Fruit fly (Drosophila melanogaster): ENCODE results near the gene Eig71Eb.

Gene Eig71Eb

DNA sequence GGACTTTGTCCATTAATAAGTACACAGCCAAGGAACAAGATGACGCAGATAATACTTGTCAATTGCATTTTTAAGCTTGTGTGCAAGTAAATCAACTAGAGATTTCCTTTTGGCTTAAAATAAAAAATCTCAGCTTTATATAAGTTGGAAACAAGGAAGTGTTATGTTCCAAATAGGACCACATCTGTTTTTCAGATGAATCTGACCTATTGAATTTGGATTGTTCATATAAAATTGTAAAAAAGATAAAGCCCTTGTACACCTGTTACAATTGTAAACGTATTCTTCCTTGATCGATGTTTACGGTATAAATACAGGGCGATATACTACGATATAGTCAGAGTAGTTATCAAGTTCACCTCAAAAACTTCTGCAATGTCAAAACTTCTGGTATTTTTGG is 7.6 kb downstream of the Eig71Eb start, which contains the start of the genes Eig71Ef and Eig71Eg:
Gene Eig71Ef (minus strand): TSS at position 101 of the 400 bp plus-strand sequence.
Gene Eig71Eg (plus strand): TSS at position 339 of the 400 bp plus-strand sequence.
- no peak for TF ChIP-seq CG1792 (GFP tag; optimal IDR thresholded peaks at IDR 0.05)
- no peak for TF ChIP-seq Myb (GFP tag; optimal IDR thresholded peaks at IDR 0.05)
- TF ChIP-seq Oaz (GFP tag; IDR thresholded peaks at IDR 0.05), result no peak
- TF ChIP-seq scrt (GFP tag; optimal IDR thresholded peaks at IDR 0.05), result no peak

DNA sequence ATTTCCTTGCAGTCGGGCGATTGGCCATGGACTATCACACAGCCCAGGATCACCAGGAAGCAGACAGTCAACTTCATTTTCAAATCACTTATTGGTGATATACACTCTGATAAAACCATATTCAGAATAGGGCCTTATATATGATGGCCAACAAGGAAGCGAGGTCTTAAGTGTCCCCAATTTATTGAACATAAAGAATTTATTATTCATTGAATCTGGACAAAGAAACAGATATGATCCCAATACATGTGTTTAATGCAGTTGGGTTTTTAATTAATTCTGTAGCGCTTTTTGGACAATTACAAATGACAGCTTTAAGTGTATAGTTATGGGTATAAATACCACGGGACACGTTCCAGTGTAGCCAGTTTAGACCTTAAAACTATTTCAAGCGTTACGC is 9.6 kb downstream of the Eig71Eb start, which contains the start of the genes Eig71Eh and Eig71Ei:
Gene Eig71Eh (minus strand): TSS at position 101 of the 400 bp plus-strand sequence.
Gene Eig71Ei (plus strand): TSS at position 367 of the 400 bp plus-strand sequence.
- TF ChIP-seq CG10321 (GFP tag; IDR thresholded peaks at IDR 0.05), result no peak
- peak; percentile 48 for TF ChIP-seq sens (GFP tag)

DNA sequence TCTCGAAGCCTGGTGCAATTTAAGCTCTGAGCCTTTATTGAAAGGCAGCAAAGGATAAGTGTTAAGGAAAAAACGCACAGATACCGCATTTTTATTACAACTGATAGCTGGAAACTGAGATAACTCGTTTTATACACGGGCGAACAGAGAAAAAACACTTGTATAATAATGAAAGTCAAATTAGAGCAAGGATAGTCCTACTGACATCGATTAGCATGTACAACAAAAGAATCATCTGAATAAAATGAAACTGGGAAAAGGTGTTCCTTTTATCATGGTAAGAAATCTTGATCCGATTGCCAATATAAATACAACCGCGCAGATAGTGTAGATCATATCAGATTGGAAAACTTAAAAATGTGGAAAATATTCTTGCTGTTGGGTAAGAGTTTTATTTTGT is 11.2 kb downstream of the Eig71Eb start, which contains the start of the genes Eig71Ej and Eig71Ek:
Gene Eig71Ej (minus strand): TSS at position 101 of the 400 bp plus-strand sequence.
Gene Eig71Ek (plus strand): TSS at position 334 of the 400 bp plus-strand sequence.
- TF ChIP-seq Dref (GFP tag; IDR thresholded peaks at IDR 0.05), result no peak
- TF ChIP-seq B-H1 (GFP tag; IDR thresholded peaks at IDR 0.05), result no peak
- no peak for TF ChIP-seq CG4854 (GFP tag; optimal IDR thresholded peaks at IDR 0.05)
- TF ChIP-seq Pdp1 (GFP tag; optimal IDR thresholded peaks at IDR 0.05), result no peak
- no peak for TF ChIP-seq Ada2b (GFP tag; IDR thresholded peaks at IDR 0.05)
- no peak for TF ChIP-seq bcd (GFP tag; optimal IDR thresholded peaks at IDR 0.05)
- no peak for TF ChIP-seq HmgD (GFP tag; optimal IDR thresholded peaks at IDR 0.05)
- no peak for TF ChIP-seq sr (GFP tag; IDR thresholded peaks at IDR 0.05)
- TF ChIP-seq CG4820 (GFP tag; optimal IDR thresholded peaks at IDR 0.05), result no peak
- no peak for TF ChIP-seq CG7963 (GFP tag; IDR thresholded peaks at IDR 0.05; ENCODE audit: partially characterized antibody)
- no peak for TF ChIP-seq odd (GFP tag; optimal IDR thresholded peaks at IDR 0.05)

DNA sequence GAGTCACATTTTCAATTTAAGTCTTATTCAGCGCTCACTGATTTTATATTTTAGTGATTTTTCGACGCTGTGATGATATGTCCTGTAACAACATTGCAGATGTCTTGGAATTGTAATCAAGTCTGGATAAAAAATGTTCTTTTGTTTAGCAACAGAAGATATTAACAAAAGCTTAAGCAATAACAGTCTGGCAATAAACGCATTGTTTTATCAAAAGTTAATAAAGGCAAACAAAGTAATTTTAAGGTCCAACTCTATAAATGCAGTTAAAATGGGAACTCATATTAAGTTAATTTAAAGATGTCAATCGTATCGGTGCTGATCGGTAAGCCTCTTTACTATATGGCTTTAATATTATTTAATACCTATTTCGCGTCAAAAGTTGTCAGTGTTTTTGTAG is 11.8 kb downstream of the Eig71Eb start, which contains the start of gene CG43082:
Gene CG43082 (plus strand): TSS at position 301 of the 400 bp plus-strand sequence.
- TF ChIP-seq aop (GFP tag; IDR thresholded peaks at IDR 0.05), result no peak

DNA sequence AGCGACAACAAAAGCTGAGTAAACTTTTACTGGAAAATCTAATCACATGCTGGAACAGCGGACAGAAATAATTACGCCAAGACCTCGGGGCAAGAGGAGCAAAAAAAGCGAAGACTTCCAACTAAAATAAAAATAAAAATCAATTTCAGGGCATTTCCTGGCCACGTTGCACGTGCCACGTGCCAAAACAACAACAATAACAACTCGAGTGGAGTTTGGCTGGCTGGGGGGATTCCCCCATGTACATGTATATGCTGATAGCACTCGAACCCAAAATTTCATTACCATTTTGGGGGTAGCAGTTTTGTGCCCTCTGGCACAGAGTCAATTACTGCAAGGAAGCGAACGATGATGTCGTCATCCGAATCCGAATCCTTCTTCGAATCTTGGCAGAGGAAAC is 12.8 kb downstream of the Eig71Eb start:
- TF ChIP-seq gsb-n (tag; optimal IDR thresholded peaks at IDR 0.05) (no peak), sim (GFP tag; IDR thresholded peaks at IDR 0.05) (no peak), eyg (GFP tag; optimal IDR thresholded peaks at IDR 0.05) (no peak), esg (GFP tag; conservative IDR thresholded peaks at IDR 0.05) (no peak), CG16813 (GFP tag; IDR thresholded peaks at IDR 0.05; ENCODE audit: partially characterized antibody) (no peak), Hey (tag; optimal IDR thresholded peaks at IDR 0.05) (peak; percentile 92), CG18599 (GFP tag; optimal IDR thresholded peaks at IDR 0.05) (peak; percentile 12), CG7928 (GFP tag; optimal IDR thresholded peaks at IDR 0.05) (no peak), CG4360 (GFP tag; IDR thresholded peaks at IDR 0.05) (peak; percentile 81), CG11695 (GFP tag; IDR thresholded peaks at IDR 0.05) (no peak), ranshi (GFP tag; IDR thresholded peaks at IDR 0.05) (no peak), CG12391 (tag; optimal IDR thresholded peaks at IDR 0.05) (no peak), CTCF (GFP tag; optimal IDR thresholded peaks at IDR 0.05) (no peak), CG17568 (GFP tag; optimal IDR thresholded peaks at IDR 0.05) (no peak), HmgD (GFP tag; optimal IDR thresholded peaks at IDR 0.05) (no peak), Doc3 (GFP tag; IDR thresholded peaks at IDR 0.05; ENCODE audit: partially characterized antibody) (no peak), Fer2 (tag; optimal IDR thresholded peaks at IDR 0.05) (no peak), CG32532 (GFP tag; IDR thresholded peaks at IDR 0.05) (no peak), CG12104 (GFP tag; optimal IDR thresholded peaks at IDR 0.05) (no peak), Nf-YC (tag; optimal IDR thresholded peaks at IDR 0.05) (no peak), Mes4 (GFP tag; optimal IDR thresholded peaks at IDR 0.05) (no peak), z (GFP tag; IDR thresholded peaks at IDR 0.05) (peak; percentile 66; the same call in 2 of the 3 replicates), sens (GFP tag) (peak; percentile 68), mld (GFP tag; IDR thresholded peaks at IDR 0.05; ENCODE audit: partially characterized antibody) (0 out of 3 replicates have a peak, but pooled peaks have one; percentile 18), nerfin-1 (tag; optimal IDR thresholded peaks at IDR 0.05) (no peak), CG5180 (GFP tag; optimal IDR thresholded peaks at IDR 0.05) (no peak), kay (GFP tag; optimal IDR thresholded peaks at IDR 0.05) (no peak)

Data from whole organism, embryonic.